Fruit fly (Drosophila melanogaster) whole organism, embryonic: ENCODE measurements around the gene asun.

Experiments used
- B-H2 ChIP-seq: fragments of 200-800 bp; sonication (Bioruptor generic); optimal IDR thresholded peaks from 2 replicates; lab custom pipeline; 2018; ENCODE audit warnings: missing biosample characterization, mild to moderate bottlenecking, missing genetic modification characterization
- Bdp1 ChIP-seq: fragments of 200-800 bp; sonication (Bioruptor generic); optimal IDR thresholded peaks from 3 replicates; lab custom pipeline; 2016; ENCODE audit warnings: missing biosample characterization, missing genetic modification characterization
- CG11695 ChIP-seq: fragments of 200-800 bp; sonication (Bioruptor generic); IDR thresholded peaks from 3 replicates; pipeline ENCODE4 v1.3.6; 2022; ENCODE audit warnings: missing biosample characterization, missing genetic modification characterization
- CG12219 ChIP-seq: fragments of 200-800 bp; sonication (Bioruptor generic); optimal IDR thresholded peaks from 3 replicates; lab custom pipeline; 2018; ENCODE audit warnings: missing biosample characterization, mild to moderate bottlenecking, missing genetic modification characterization
- CG12659 ChIP-seq: fragments of 200-800 bp; sonication (Bioruptor generic); optimal IDR thresholded peaks from 3 replicates; lab custom pipeline; 2017; ENCODE audit warnings: mild to moderate bottlenecking, missing biosample characterization, missing genetic modification reagents, missing genetic modification characterization
- CG15269 ChIP-seq: fragments of 200-800 bp; sonication (Bioruptor generic); optimal IDR thresholded peaks from 2 replicates; lab custom pipeline; 2018; ENCODE audit warnings: missing biosample characterization, mild to moderate bottlenecking, missing genetic modification characterization, moderate library complexity
- CG15601 ChIP-seq: fragments of 200-800 bp; sonication (Bioruptor generic); optimal IDR thresholded peaks from 3 replicates; lab custom pipeline; 2019; ENCODE audit warnings: missing biosample characterization, mild to moderate bottlenecking, missing genetic modification characterization, moderate library complexity
- CG15696 ChIP-seq: fragments of 200-800 bp; sonication (Bioruptor generic); optimal IDR thresholded peaks from 2 replicates; lab custom pipeline; 2019; ENCODE audit warnings: missing biosample characterization, mild to moderate bottlenecking, missing genetic modification characterization, moderate library complexity
- CG18011 ChIP-seq: fragments of 200-800 bp; sonication (Bioruptor generic); optimal IDR thresholded peaks from 2 replicates; lab custom pipeline; 2017; ENCODE audit warnings: missing biosample characterization, missing genetic modification characterization, mild to moderate bottlenecking, moderate library complexity, missing genotype
- CG1832 ChIP-seq: fragments of 200-800 bp; sonication (Bioruptor generic); optimal IDR thresholded peaks from 2 replicates; lab custom pipeline; 2017; ENCODE audit warnings: missing biosample characterization, mild to moderate bottlenecking, missing genetic modification characterization, inconsistent platforms
- CG18599 ChIP-seq: fragments of 200-800 bp; sonication (Bioruptor generic); optimal IDR thresholded peaks from 3 replicates; lab custom pipeline; 2017; ENCODE audit warnings: missing biosample characterization, missing genetic modification characterization, mild to moderate bottlenecking, moderate library complexity, missing genetic modification reagents
- CG2129 ChIP-seq: fragments of 200-800 bp; sonication (Bioruptor generic); IDR thresholded peaks from 2 replicates; pipeline ENCODE4 v1.3.6; 2022; ENCODE audit warnings: missing biosample characterization, missing genetic modification characterization; ENCODE audit not compliant: partially characterized antibody
- CG2202 ChIP-seq: fragments of 200-800 bp; sonication (Bioruptor generic); optimal IDR thresholded peaks from 2 replicates; lab custom pipeline; 2018; ENCODE audit warnings: missing biosample characterization, mild to moderate bottlenecking, missing genetic modification characterization
- CG30431 ChIP-seq: fragments of 200-800 bp; sonication (Bioruptor generic); optimal IDR thresholded peaks from 2 replicates; lab custom pipeline; 2017; ENCODE audit warnings: missing biosample characterization, missing genetic modification characterization
- CG3847 ChIP-seq: fragments of 200-800 bp; sonication (Bioruptor generic); IDR thresholded peaks from 2 replicates; pipeline ENCODE4 v1.3.6; 2022; ENCODE audit warnings: missing biosample characterization, missing genetic modification characterization
- CG6765 ChIP-seq: fragments of 200-800 bp; sonication (Bioruptor generic); optimal IDR thresholded peaks from 3 replicates; lab custom pipeline; 2017; ENCODE audit warnings: missing biosample characterization, mild to moderate bottlenecking, missing genetic modification characterization
- CG7271 ChIP-seq: fragments of 200-800 bp; sonication (Bioruptor generic); optimal IDR thresholded peaks from 2 replicates; lab custom pipeline; 2018; ENCODE audit warnings: missing biosample characterization, mild to moderate bottlenecking, missing genetic modification characterization, moderate library complexity
- CG7357 ChIP-seq: fragments of 200-800 bp; sonication (Bioruptor generic); IDR thresholded peaks from 3 replicates; pipeline ENCODE4 v1.3.6; 2022; ENCODE audit warnings: missing biosample characterization, missing genetic modification characterization
- CG8281 ChIP-seq: fragments of 200-800 bp; sonication (Bioruptor generic); optimal IDR thresholded peaks from 2 replicates; lab custom pipeline; 2018; ENCODE audit warnings: missing biosample characterization, mild to moderate bottlenecking, missing genetic modification characterization, moderate library complexity
- CG8290 ChIP-seq, 3 experiments: fragments of 200-800 bp; sonication (Bioruptor generic); optimal IDR thresholded peaks; 2 replicates each; lab custom pipeline; 2016 to 2019; ENCODE audit warnings: missing biosample characterization in 3 of 3, missing genetic modification characterization in 3 of 3, mild to moderate bottlenecking in 2 of 3, moderate library complexity in 1 of 3
- CG9727 ChIP-seq: fragments of 200-800 bp; sonication (Bioruptor generic); optimal IDR thresholded peaks from 3 replicates; lab custom pipeline; 2017; ENCODE audit warnings: missing biosample characterization, mild to moderate bottlenecking, missing genetic modification characterization
- Dek ChIP-seq: fragments of 200-800 bp; sonication (Bioruptor generic); optimal IDR thresholded peaks from 3 replicates; lab custom pipeline; 2019; ENCODE audit warnings: missing biosample characterization, mild to moderate bottlenecking, missing genetic modification characterization, moderate library complexity
- Ets97D ChIP-seq: fragments of 200-800 bp; sonication (Bioruptor generic); optimal IDR thresholded peaks from 3 replicates; lab custom pipeline; 2016; ENCODE audit warnings: missing biosample characterization, missing genetic modification characterization
- Hey ChIP-seq: fragments of 200-800 bp; sonication (Bioruptor generic); optimal IDR thresholded peaks from 3 replicates; lab custom pipeline; 2018; ENCODE audit warnings: missing biosample characterization, mild to moderate bottlenecking, missing genetic modification characterization
- HmgD ChIP-seq: fragments of 200-800 bp; sonication (Bioruptor generic); optimal IDR thresholded peaks from 3 replicates; lab custom pipeline; 2016; ENCODE audit warnings: missing biosample characterization, missing genetic modification characterization
- MTF-1 ChIP-seq: fragments of 200-800 bp; sonication (Bioruptor generic); optimal IDR thresholded peaks from 2 replicates; lab custom pipeline; 2018; ENCODE audit warnings: missing biosample characterization, mild to moderate bottlenecking, missing genetic modification characterization, borderline replicate concordance
- Mad ChIP-seq: fragments of 200-800 bp; sonication (Bioruptor generic); optimal IDR thresholded peaks from 2 replicates; lab custom pipeline; 2016; ENCODE audit warnings: missing biosample characterization, missing genetic modification characterization
- Opbp ChIP-seq: fragments of 200-800 bp; sonication (Bioruptor generic); IDR thresholded peaks from 3 replicates; pipeline ENCODE4 v1.3.6; 2022; ENCODE audit warnings: missing biosample characterization, missing genetic modification characterization; ENCODE audit not compliant: partially characterized antibody
- Sry-β ChIP-seq: fragments of 200-800 bp; sonication (Bioruptor generic); optimal IDR thresholded peaks from 2 replicates; lab custom pipeline; 2018; ENCODE audit warnings: missing biosample characterization, mild to moderate bottlenecking, missing genetic modification characterization, moderate library complexity
- Vsx1 ChIP-seq: fragments of 200-800 bp; sonication (Bioruptor generic); optimal IDR thresholded peaks from 2 replicates; lab custom pipeline; 2017; ENCODE audit warnings: missing biosample characterization, mild to moderate bottlenecking, missing genetic modification characterization, missing genetic modification reagents
- bigmax ChIP-seq: fragments of 200-800 bp; sonication (Bioruptor generic); optimal IDR thresholded peaks from 2 replicates; lab custom pipeline; 2018; ENCODE audit warnings: missing biosample characterization, mild to moderate bottlenecking, missing genetic modification characterization
- cwo ChIP-seq: fragments of 200-800 bp; sonication (Bioruptor generic); optimal IDR thresholded peaks from 3 replicates; lab custom pipeline; 2017; ENCODE audit warnings: missing biosample characterization, missing genetic modification characterization, mild to moderate bottlenecking, moderate library complexity, missing genetic modification reagents
- disco-r ChIP-seq: fragments of 200-800 bp; sonication (Bioruptor generic); optimal IDR thresholded peaks from 2 replicates; lab custom pipeline; 2016; ENCODE audit warnings: missing biosample characterization, missing genetic modification characterization
- dysf ChIP-seq: fragments of 200-800 bp; sonication (Bioruptor generic); IDR thresholded peaks from 3 replicates; pipeline ENCODE4 v1.3.6; 2022; ENCODE audit warnings: missing biosample characterization, missing genetic modification characterization
- gro ChIP-seq: fragments of 200-800 bp; sonication (Bioruptor generic); optimal IDR thresholded peaks from 2 replicates; lab custom pipeline; 2016; ENCODE audit warnings: missing biosample characterization, missing genetic modification characterization
- hth ChIP-seq: fragments of >200 bp; optimal IDR thresholded peaks from 2 replicates; lab custom pipeline; 2017; ENCODE audit warnings: inconsistent platforms
- lbe ChIP-seq: fragments of 200-800 bp; sonication (Bioruptor generic); optimal IDR thresholded peaks from 2 replicates; lab custom pipeline; 2016; ENCODE audit warnings: missing biosample characterization, mild to moderate bottlenecking, missing genetic modification characterization
- lilli ChIP-seq: fragments of 200-800 bp; sonication (Bioruptor generic); optimal IDR thresholded peaks from 3 replicates; lab custom pipeline; 2016; ENCODE audit warnings: missing biosample characterization, missing genetic modification characterization
- lmd ChIP-seq: fragments of 200-800 bp; sonication (Bioruptor generic); IDR thresholded peaks from 2 replicates; pipeline ENCODE4 v1.3.6; 2022; ENCODE audit warnings: missing biosample characterization, missing genetic modification characterization
- pan ChIP-seq, 4 experiments: fragments of >200 bp in 3 of 4; fragments of 200-800 bp in 1 of 4; sonication (Bioruptor generic) in 1 of 4; optimal IDR thresholded peaks in 3 of 4; IDR thresholded peaks in 1 of 4; 2 replicates each; pipeline versions ENCODE4 v1.3.6 to Lab custom; 2017 to 2022; ENCODE audit warnings: missing biosample characterization in 2 of 4, missing genetic modification characterization in 2 of 4, mixed read lengths in 1 of 4
- pzg ChIP-seq: fragments of 200-800 bp; sonication (Bioruptor generic); optimal IDR thresholded peaks from 3 replicates; lab custom pipeline; 2018; ENCODE audit warnings: missing biosample characterization, mild to moderate bottlenecking, missing genetic modification characterization, moderate library complexity
- sim ChIP-seq: fragments of 200-800 bp; sonication (Bioruptor generic); IDR thresholded peaks from 2 replicates; pipeline ENCODE4 v1.3.6; 2022; ENCODE audit warnings: missing biosample characterization, missing genetic modification characterization
- sug ChIP-seq: fragments of 200-800 bp; optimal IDR thresholded peaks from 2 replicates; lab custom pipeline; 2019; ENCODE audit warnings: missing biosample characterization, mild to moderate bottlenecking, missing genetic modification characterization, moderate library complexity
- tll ChIP-seq, 2 experiments: fragments of 200-800 bp in 1 of 2; fragments of >200 bp in 1 of 2; sonication (Bioruptor generic) in 1 of 2; optimal IDR thresholded peaks; 2 replicates each; lab custom pipeline; 2017 to 2019; ENCODE audit warnings: missing biosample characterization in 2 of 2, missing genetic modification characterization in 2 of 2, mild to moderate bottlenecking in 1 of 2, moderate library complexity in 1 of 2
- tna ChIP-seq: fragments of 200-800 bp; sonication (Bioruptor generic); IDR thresholded peaks from 2 replicates; pipeline ENCODE4 v1.3.6; 2022; ENCODE audit warnings: missing biosample characterization, missing genetic modification characterization; ENCODE audit not compliant: partially characterized antibody
- twi ChIP-seq: fragments of 200-800 bp; optimal IDR thresholded peaks from 2 replicates; lab custom pipeline; 2019; ENCODE audit warnings: missing biosample characterization, mild to moderate bottlenecking, missing genetic modification characterization, moderate library complexity
- zen2 ChIP-seq: fragments of 200-800 bp; sonication (Bioruptor generic); IDR thresholded peaks from 3 replicates; pipeline ENCODE4 v1.3.6; 2022; ENCODE audit warnings: missing biosample characterization, missing genetic modification characterization; ENCODE audit not compliant: partially characterized antibody

The asun gene

dm6 chr3R:16235215-16235937, 28.7 kb upstream of the asun start:
- TF ChIP-seq HmgD (GFP tag; lab: Kevin White, UChicago) (no peak), CG18011 (peak; percentile 51), Sry-β (GFP tag; lab: Kevin White, UChicago) (no peak), B-H2 (GFP tag; lab: Kevin White, UChicago) (no peak), pan (optimal IDR thresholded peaks at IDR 0.05; lab: Kevin White, UChicago) (no peak), pan (GFP tag; optimal IDR thresholded peaks at IDR 0.05 in 1 of 2, IDR thresholded peaks at IDR 0.05 in 1 of 2) (no peak), CG3847 (no peak), gro (peak; percentile 90), CG15269 (tag; lab: Kevin White, UChicago) (no peak), Vsx1 (peak; percentile 9), CG9727 (GFP tag; lab: Kevin White, UChicago) (no peak), pzg (no peak), Ets97D (GFP tag; lab: Kevin White, UChicago) (peak; percentile 1), hth (lab: Kevin White, UChicago) (no peak), bigmax (peak; percentile 79), CG15696 (tag; lab: Kevin White, UChicago) (no peak), Opbp (GFP tag; lab: Robert Waterston, UW) (no peak), Mad (no peak), tna (GFP tag; lab: Robert Waterston, UW) (no peak), CG1832 (GFP tag; lab: Kevin White, UChicago) (no peak), sim (GFP tag; lab: Robert Waterston, UW) (no peak), twi (no peak), sug (tag; lab: Kevin White, UChicago) (peak; percentile 87), CG7271 (tag; lab: Kevin White, UChicago) (no peak), Dek (tag; lab: Kevin White, UChicago) (no peak), Bdp1 (GFP tag; lab: Kevin White, UChicago) (no peak), Hey (peak; percentile 35), zen2 (GFP tag; lab: Robert Waterston, UW) (no peak), CG7357 (GFP tag; lab: Robert Waterston, UW) (0 out of 3 replicates have a peak, but pooled peaks have one; percentile 5), CG2129 (GFP tag; lab: Robert Waterston, UW) (no peak), cwo (GFP tag; lab: Kevin White, UChicago) (peak; percentile 22), CG12659 (no peak), CG12219 (GFP tag; lab: Kevin White, UChicago) (no peak), CG8290 (GFP tag; optimal IDR thresholded peaks at IDR 0.05; lab: Kevin White, UChicago) (peak; percentile 89), CG8290 (tag; optimal IDR thresholded peaks at IDR 0.05; lab: Kevin White, UChicago) (peak in 1 of 2 experiments; percentile 90), MTF-1 (no peak), CG18599 (peak; percentile 32), lilli (GFP tag; lab: Kevin White, UChicago) (peak; percentile 48), CG6765 (GFP tag; lab: Kevin White, UChicago) (no peak), dysf (GFP tag; lab: Robert Waterston, UW) (no peak), CG30431 (GFP tag; lab: Kevin White, UChicago) (no peak), tll (GFP tag; optimal IDR thresholded peaks at IDR 0.05; lab: Kevin White, UChicago) (no peak), CG11695 (GFP tag; lab: Robert Waterston, UW) (no peak), CG15601 (tag; lab: Kevin White, UChicago) (peak; percentile 39), CG8281 (no peak), lmd (no peak), disco-r (peak; percentile 36), lbe (GFP tag; lab: Kevin White, UChicago) (peak; percentile 76), CG2202 (tag; lab: Kevin White, UChicago) (no peak)
